Worm (Caenorhabditis elegans): ENCODE measurements around the gene C15H7.3.

Gene C15H7.3

DNA sequence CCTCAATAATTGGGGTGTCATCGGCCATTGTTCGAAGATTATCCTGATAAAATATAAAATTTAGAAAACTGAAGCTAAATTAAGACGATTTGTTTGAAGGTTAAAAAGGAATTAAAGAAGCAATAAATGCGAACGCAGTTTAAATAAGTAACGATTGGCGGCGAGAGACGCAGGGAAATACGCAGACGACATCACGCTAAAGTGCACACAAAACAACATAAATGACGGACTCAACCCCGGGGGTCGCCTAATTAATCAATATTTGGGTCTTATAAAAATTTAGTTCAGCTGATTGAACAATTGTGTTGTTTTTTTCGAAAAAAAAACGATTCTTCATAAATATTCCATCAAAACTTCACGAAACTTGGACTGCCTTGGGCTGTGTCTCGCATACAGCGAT, 35.3 kb downstream of the C15H7.3 start, which contains the start of gene hcp-3 (continued):
- TF ChIP-seq C34F6.9 (tag; optimal IDR thresholded peaks at IDR 0.05) (peak; percentile 50), fos-1 (tag; optimal IDR thresholded peaks at IDR 0.05) (peak; percentile 10)

DNA sequence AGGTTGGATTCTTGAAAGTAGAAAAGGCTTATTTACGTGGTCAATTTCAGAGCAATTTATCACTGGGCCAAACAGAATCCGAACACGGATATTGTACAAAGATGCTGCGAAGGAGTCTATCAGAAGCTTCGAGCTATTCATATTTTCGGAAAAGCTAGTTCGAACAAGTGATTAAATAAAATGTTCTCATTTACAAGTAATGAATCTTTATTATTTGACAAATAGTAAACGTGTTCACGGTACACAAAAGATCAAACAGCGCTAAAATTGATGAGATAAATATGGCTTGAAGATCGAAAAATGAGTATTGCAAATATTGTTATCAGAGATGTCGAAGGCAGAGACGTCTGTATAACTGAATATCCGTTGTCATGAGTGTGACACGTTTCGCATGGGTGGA, 36.7 kb downstream of the C15H7.3 start:
- no peak for TF ChIP-seq ama-1 (optimal IDR thresholded peaks at IDR 0.05)
- no peak for TF ChIP-seq peb-1 (tag; optimal IDR thresholded peaks at IDR 0.05)
- TF ChIP-seq nhr-12 (tag; optimal IDR thresholded peaks at IDR 0.05), result no peak
- no peak for TF ChIP-seq nhr-21 (tag; optimal IDR thresholded peaks at IDR 0.05)
- TF ChIP-seq skn-1 (tag; optimal IDR thresholded peaks at IDR 0.05), result no peak
- TF ChIP-seq R02D3.7 (tag; optimal IDR thresholded peaks at IDR 0.05), result no peak
- TF ChIP-seq mab-5 (tag; optimal IDR thresholded peaks at IDR 0.05), result no peak
- TF ChIP-seq ztf-4 (tag; optimal IDR thresholded peaks at IDR 0.05), result no peak
- no peak for TF ChIP-seq Y55F3AM.14 (GFP tag; optimal IDR thresholded peaks at IDR 0.05)
- TF ChIP-seq elt-1 (tag; optimal IDR thresholded peaks at IDR 0.05), result no peak
- TF ChIP-seq lin-13 (GFP tag; optimal IDR thresholded peaks at IDR 0.05), result no peak
- no peak for TF ChIP-seq nhr-11 (tag; optimal IDR thresholded peaks at IDR 0.05)
- no peak for TF ChIP-seq sma-9 (GFP tag; optimal IDR thresholded peaks at IDR 0.05)
- TF ChIP-seq sma-9 (tag; optimal IDR thresholded peaks at IDR 0.05), result no peak
- TF ChIP-seq lin-11 (tag; optimal IDR thresholded peaks at IDR 0.05), result no peak
- no peak for TF ChIP-seq dmd-4 (tag; optimal IDR thresholded peaks at IDR 0.05)
- no peak for TF ChIP-seq elt-3 (tag; optimal IDR thresholded peaks at IDR 0.05)
- TF ChIP-seq ztf-1 (GFP tag; conservative IDR thresholded peaks at IDR 0.05), result no peak

- TF ChIP-seq nhr-129 (tag; optimal IDR thresholded peaks at IDR 0.05), result no peak
- no peak for TF ChIP-seq unc-55 (GFP tag; optimal IDR thresholded peaks at IDR 0.05)
- TF ChIP-seq zag-1 (tag; optimal IDR thresholded peaks at IDR 0.05), result no peak
- no peak for TF ChIP-seq nhr-11 (tag; optimal IDR thresholded peaks at IDR 0.05)
- TF ChIP-seq C34F6.9 (tag; optimal IDR thresholded peaks at IDR 0.05), result peak; percentile 68
- no peak for TF ChIP-seq mbf-1 (tag; optimal IDR thresholded peaks at IDR 0.05)
- TF ChIP-seq nhr-77 (tag; optimal IDR thresholded peaks at IDR 0.05), result no peak
- TF ChIP-seq lin-11 (tag; optimal IDR thresholded peaks at IDR 0.05), result no peak
- no peak for TF ChIP-seq mdl-1 (tag; optimal IDR thresholded peaks at IDR 0.05)
- no peak for TF ChIP-seq ztf-4 (tag; optimal IDR thresholded peaks at IDR 0.05)
- TF ChIP-seq sem-4 (tag; optimal IDR thresholded peaks at IDR 0.05), result no peak
- peak; percentile 84 for TF ChIP-seq gmeb-1 (tag; optimal IDR thresholded peaks at IDR 0.05)
- no peak for TF ChIP-seq snpc-4 (tag; optimal IDR thresholded peaks at IDR 0.05)
- no peak for TF ChIP-seq nhr-23 (tag; optimal IDR thresholded peaks at IDR 0.05)
Measured at ce11 chrIII:9614211-9614610, 37.6 kb downstream of the C15H7.3 start, which contains the start of the genes pri-1 and F58A4.6. Gene pri-1 (minus strand): TSS chrIII:9614281. Gene F58A4.6 (plus strand): TSS chrIII:9614482.

ce11 chrIII:9612097-9612496, 39.7 kb downstream of the C15H7.3 start, which contains the start of gene bbs-4:
Gene bbs-4 (minus strand): TSS chrIII:9612197.
- TF ChIP-seq elt-1 (tag; optimal IDR thresholded peaks at IDR 0.05) (no peak), sma-9 (GFP tag; optimal IDR thresholded peaks at IDR 0.05) (no peak), sma-9 (tag; optimal IDR thresholded peaks at IDR 0.05) (no peak), mbf-1 (tag; optimal IDR thresholded peaks at IDR 0.05) (no peak)

ce11 chrIII:9608650-9609049, 43.1 kb downstream of the C15H7.3 start, which contains the start of gene clec-161:
Gene clec-161 (minus strand): TSS chrIII:9608750.
- TF ChIP-seq nhr-25 (tag; optimal IDR thresholded peaks at IDR 0.05) (no peak), R02D3.7 (tag; optimal IDR thresholded peaks at IDR 0.05) (no peak), nhr-6 (tag; optimal IDR thresholded peaks at IDR 0.05) (no peak), F13H6.1 (tag; optimal IDR thresholded peaks at IDR 0.05) (no peak), ceh-82 (tag; optimal IDR thresholded peaks at IDR 0.05) (no peak), elt-3 (tag; optimal IDR thresholded peaks at IDR 0.05) (no peak), ztf-4 (tag; optimal IDR thresholded peaks at IDR 0.05) (no peak), peb-1 (tag; optimal IDR thresholded peaks at IDR 0.05) (no peak), Y55F3AM.14 (GFP tag; optimal IDR thresholded peaks at IDR 0.05) (no peak), ztf-11 (tag; optimal IDR thresholded peaks at IDR 0.05) (no peak), blmp-1 (tag; optimal IDR thresholded peaks at IDR 0.05; ENCODE audit: insufficient read depth) (no peak), alr-1 (tag; optimal IDR thresholded peaks at IDR 0.05) (no peak), nhr-237 (tag; optimal IDR thresholded peaks at IDR 0.05) (no peak), sma-3 (GFP tag; optimal IDR thresholded peaks at IDR 0.05) (no peak), ztf-1 (GFP tag; conservative IDR thresholded peaks at IDR 0.05) (no peak), lsy-2 (tag; optimal IDR thresholded peaks at IDR 0.05) (no peak), sma-9 (GFP tag; optimal IDR thresholded peaks at IDR 0.05) (no peak), sma-9 (tag; optimal IDR thresholded peaks at IDR 0.05) (no peak), dmd-4 (tag; optimal IDR thresholded peaks at IDR 0.05) (no peak), unc-39 (tag; optimal IDR thresholded peaks at IDR 0.05) (no peak), unc-62 (GFP tag; optimal IDR thresholded peaks at IDR 0.05) (no peak)

Data from whole organism, L2 larva.